Worm (Caenorhabditis elegans): ENCODE data around the gene F54B11.9.
A peak's percentile ranks its signal among the peaks of the same experiment; 100 is the strongest.

F54B11.9 gene

ce11 chrX:13633876-13634479, 28.6 kb downstream of the F54B11.9 start:
- TF ChIP-seq mab-5 (tag; optimal IDR thresholded peaks at IDR 0.05) (no peak), F13H6.1 (tag; optimal IDR thresholded peaks at IDR 0.05) (peak; percentile 7), ztf-4 (tag; optimal IDR thresholded peaks at IDR 0.05) (no peak), ztf-1 (GFP tag; conservative IDR thresholded peaks at IDR 0.05) (no peak), unc-62 (GFP tag; optimal IDR thresholded peaks at IDR 0.05) (no peak), elt-3 (tag; optimal IDR thresholded peaks at IDR 0.05) (no peak), ztf-11 (tag; optimal IDR thresholded peaks at IDR 0.05) (no peak), snpc-4 (tag; optimal IDR thresholded peaks at IDR 0.05) (no peak), nhr-77 (tag; optimal IDR thresholded peaks at IDR 0.05) (no peak), sma-9 (GFP tag; optimal IDR thresholded peaks at IDR 0.05) (peak; percentile 40), sma-9 (tag; optimal IDR thresholded peaks at IDR 0.05) (no peak), C34F6.9 (tag; optimal IDR thresholded peaks at IDR 0.05) (peak; percentile 22), gmeb-1 (tag; optimal IDR thresholded peaks at IDR 0.05) (no peak)

ce11 chrX:13637526-13637925, 32.2 kb downstream of the F54B11.9 start:
- peak; percentile 24 for TF ChIP-seq F13H6.1 (tag; optimal IDR thresholded peaks at IDR 0.05)
- peak; percentile 21 for TF ChIP-seq sma-9 (GFP tag; optimal IDR thresholded peaks at IDR 0.05)
- no peak for TF ChIP-seq sma-9 (tag; optimal IDR thresholded peaks at IDR 0.05)
- no peak for TF ChIP-seq fos-1 (tag; optimal IDR thresholded peaks at IDR 0.05)

- TF ChIP-seq C34F6.9 (tag; optimal IDR thresholded peaks at IDR 0.05) (peak; percentile 17), dmd-4 (tag; optimal IDR thresholded peaks at IDR 0.05) (no peak), nhr-129 (tag; optimal IDR thresholded peaks at IDR 0.05) (peak; percentile 53), sma-9 (GFP tag; optimal IDR thresholded peaks at IDR 0.05) (peak; percentile 31), sma-9 (tag; optimal IDR thresholded peaks at IDR 0.05) (no peak), sem-4 (tag; optimal IDR thresholded peaks at IDR 0.05) (peak; percentile 11), lin-39 (tag; optimal IDR thresholded peaks at IDR 0.05) (peak; percentile 9), peb-1 (tag; optimal IDR thresholded peaks at IDR 0.05) (no peak), F13H6.1 (tag; optimal IDR thresholded peaks at IDR 0.05) (peak; percentile 69), R02D3.7 (tag; optimal IDR thresholded peaks at IDR 0.05) (no peak), fos-1 (tag; optimal IDR thresholded peaks at IDR 0.05) (no peak)
Measured at ce11 chrX:13638351-13638958, 33.1 kb downstream of the F54B11.9 start.

- TF ChIP-seq nhr-77 (tag; optimal IDR thresholded peaks at IDR 0.05) (no peak), ZK546.5 (tag; optimal IDR thresholded peaks at IDR 0.05) (no peak), lin-13 (GFP tag; optimal IDR thresholded peaks at IDR 0.05) (no peak), skn-1 (tag; optimal IDR thresholded peaks at IDR 0.05) (no peak), lsy-2 (tag; optimal IDR thresholded peaks at IDR 0.05) (no peak), blmp-1 (tag; optimal IDR thresholded peaks at IDR 0.05; ENCODE audit: insufficient read depth) (no peak), aly-2 (tag; optimal IDR thresholded peaks at IDR 0.05) (no peak), ztf-4 (tag; optimal IDR thresholded peaks at IDR 0.05) (no peak), sem-4 (tag; optimal IDR thresholded peaks at IDR 0.05) (no peak), peb-1 (tag; optimal IDR thresholded peaks at IDR 0.05) (no peak), mdl-1 (tag; optimal IDR thresholded peaks at IDR 0.05) (no peak), ama-1 (optimal IDR thresholded peaks at IDR 0.05) (no peak), gmeb-1 (tag; optimal IDR thresholded peaks at IDR 0.05) (no peak), dmd-4 (tag; optimal IDR thresholded peaks at IDR 0.05) (no peak), mab-5 (tag; optimal IDR thresholded peaks at IDR 0.05) (no peak), unc-39 (tag; optimal IDR thresholded peaks at IDR 0.05) (no peak), egl-27 (tag; optimal IDR thresholded peaks at IDR 0.05) (no peak), nhr-25 (tag; optimal IDR thresholded peaks at IDR 0.05) (no peak), nhr-10 (tag; optimal IDR thresholded peaks at IDR 0.05) (no peak)
Measured at ce11 chrX:13639577-13639976, 34.2 kb downstream of the F54B11.9 start, which contains the start of gene twk-20. Gene twk-20, plus strand, starts transcription at chrX:13639877.

- TF ChIP-seq Y55F3AM.14 (GFP tag; optimal IDR thresholded peaks at IDR 0.05) (no peak), unc-55 (GFP tag; optimal IDR thresholded peaks at IDR 0.05) (peak; percentile 82), F13H6.1 (tag; optimal IDR thresholded peaks at IDR 0.05) (no peak), sem-4 (tag; optimal IDR thresholded peaks at IDR 0.05) (no peak), mab-5 (tag; optimal IDR thresholded peaks at IDR 0.05) (peak; percentile 3), unc-62 (GFP tag; optimal IDR thresholded peaks at IDR 0.05) (no peak)
Measured at ce11 chrX:13644884-13645283, 39.5 kb downstream of the F54B11.9 start.

Data from whole organism, L2 larva.